Worm (Caenorhabditis elegans) whole organism, late embryonic: ENCODE data around the gene H21P03.10.
A peak's percentile ranks its signal among the peaks of the same experiment; 100 is the strongest.

ENCODE experiments used
- C38D4.7 ChIP-seq: fragments of 200-800 bp; sonication (Bioruptor generic); optimal IDR thresholded peaks from 2 replicates; lab custom pipeline; 2018; ENCODE audit warnings: mild to moderate bottlenecking, missing genetic modification characterization, moderate library complexity, missing compliant biosample characterization
- F13H6.1 ChIP-seq: sonication (generic microtip); optimal IDR thresholded peaks from 2 replicates; lab custom pipeline; 2016; ENCODE audit warnings: missing genetic modification characterization, missing compliant biosample characterization
- K02D7.2 ChIP-seq: sonication (generic microtip); optimal IDR thresholded peaks from 2 replicates; lab custom pipeline; 2017; ENCODE audit warnings: mild to moderate bottlenecking, missing genetic modification characterization, missing compliant biosample characterization
- Y22D7AL.16 ChIP-seq: sonication (generic microtip); optimal IDR thresholded peaks from 2 replicates; lab custom pipeline; 2016; ENCODE audit warnings: missing genetic modification characterization, missing compliant biosample characterization
- ahr-1 ChIP-seq: sonication (generic microtip); optimal IDR thresholded peaks from 2 replicates; lab custom pipeline; 2016; ENCODE audit warnings: missing genetic modification characterization, missing compliant biosample characterization
- ama-1 ChIP-seq: fragments of 150-350 bp; optimal IDR thresholded peaks from 2 replicates; lab custom pipeline; 2014
- ceh-14 ChIP-seq: sonication (generic microtip); optimal IDR thresholded peaks from 2 replicates; lab custom pipeline; 2016; ENCODE audit warnings: missing genotype, missing genetic modification characterization, missing compliant biosample characterization
- ceh-19 ChIP-seq: fragments of 200-800 bp; sonication (Bioruptor generic); optimal IDR thresholded peaks from 2 replicates; lab custom pipeline; 2018; ENCODE audit warnings: mild to moderate bottlenecking, missing genetic modification characterization, missing compliant biosample characterization
- ceh-2 ChIP-seq: sonication (generic microtip); optimal IDR thresholded peaks from 2 replicates; lab custom pipeline; 2016; ENCODE audit warnings: missing genotype, missing genetic modification characterization, missing compliant biosample characterization
- ceh-22 ChIP-seq: sonication (generic microtip); optimal IDR thresholded peaks from 2 replicates; lab custom pipeline; 2017; ENCODE audit warnings: missing biosample characterization, missing genetic modification characterization
- ceh-24 ChIP-seq: sonication (generic microtip); optimal IDR thresholded peaks from 2 replicates; lab custom pipeline; 2016; ENCODE audit warnings: mild to moderate bottlenecking, missing genetic modification characterization, missing compliant biosample characterization
- ceh-30 ChIP-seq: fragments of 150-350 bp; optimal IDR thresholded peaks from 2 replicates; lab custom pipeline; 2014; ENCODE audit warnings: missing biosample characterization, missing genetic modification characterization
- ceh-6 ChIP-seq: fragments of 200-800 bp; sonication (Bioruptor generic); optimal IDR thresholded peaks from 2 replicates; lab custom pipeline; 2018; ENCODE audit warnings: mild to moderate bottlenecking, missing genetic modification characterization, missing compliant biosample characterization
- ceh-9 ChIP-seq: sonication (generic microtip); optimal IDR thresholded peaks from 2 replicates; lab custom pipeline; 2016; ENCODE audit warnings: mild to moderate bottlenecking, missing genetic modification characterization, inconsistent platforms, missing compliant biosample characterization
- dve-1 ChIP-seq: sonication (generic microtip); optimal IDR thresholded peaks from 2 replicates; lab custom pipeline; 2017; ENCODE audit warnings: antibody characterized with exemption, mild to moderate bottlenecking, missing genetic modification characterization, missing compliant biosample characterization
- elt-2 ChIP-seq: sonication (generic microtip); optimal IDR thresholded peaks from 2 replicates; lab custom pipeline; 2016; ENCODE audit warnings: missing genetic modification reagents, missing genetic modification characterization, missing compliant biosample characterization
- elt-4 ChIP-seq: sonication (generic microtip); optimal IDR thresholded peaks from 2 replicates; lab custom pipeline; 2016; ENCODE audit warnings: missing genetic modification characterization, missing compliant biosample characterization
- ets-4 ChIP-seq: sonication (generic microtip); optimal IDR thresholded peaks from 2 replicates; lab custom pipeline; 2016; ENCODE audit warnings: missing genetic modification characterization, missing compliant biosample characterization
- eyg-1 ChIP-seq: sonication (generic microtip); optimal IDR thresholded peaks from 2 replicates; lab custom pipeline; 2016; ENCODE audit warnings: missing genotype, missing genetic modification characterization, missing compliant biosample characterization
- fkh-6 ChIP-seq: sonication (generic microtip); optimal IDR thresholded peaks from 2 replicates; lab custom pipeline; 2016; ENCODE audit warnings: missing genetic modification characterization, missing compliant biosample characterization
- gmeb-2 ChIP-seq: sonication (generic microtip); optimal IDR thresholded peaks from 2 replicates; lab custom pipeline; 2016; ENCODE audit warnings: missing genetic modification characterization, inconsistent platforms, missing compliant biosample characterization
- hlh-13 ChIP-seq: fragments of 200-800 bp; sonication (Bioruptor generic); optimal IDR thresholded peaks from 2 replicates; lab custom pipeline; 2018; ENCODE audit warnings: mild to moderate bottlenecking, missing genetic modification characterization, missing compliant biosample characterization
- lin-11 ChIP-seq: fragments of 200-800 bp; sonication (Bioruptor generic); optimal IDR thresholded peaks from 2 replicates; lab custom pipeline; 2018; ENCODE audit warnings: mild to moderate bottlenecking, missing genetic modification characterization, missing compliant biosample characterization
- madf-2 ChIP-seq: sonication (generic microtip); optimal IDR thresholded peaks from 2 replicates; lab custom pipeline; 2017; ENCODE audit warnings: missing genetic modification characterization, missing compliant biosample characterization
- nfya-1 ChIP-seq: sonication (generic microtip); optimal IDR thresholded peaks from 2 replicates; lab custom pipeline; 2017; ENCODE audit warnings: missing genetic modification characterization, mild to moderate bottlenecking, missing compliant biosample characterization, antibody characterized with exemption, moderate library complexity
- nhr-11 ChIP-seq: fragments of 150-350 bp; optimal IDR thresholded peaks from 2 replicates; lab custom pipeline; 2014; ENCODE audit warnings: missing biosample characterization, missing genetic modification characterization
- nhr-232 ChIP-seq: sonication (generic microtip); optimal IDR thresholded peaks from 2 replicates; lab custom pipeline; 2016; ENCODE audit warnings: missing genetic modification characterization, missing compliant biosample characterization
- npax-4 ChIP-seq: sonication (generic microtip); optimal IDR thresholded peaks from 2 replicates; lab custom pipeline; 2016; ENCODE audit warnings: missing genetic modification characterization, missing compliant biosample characterization
- odd-2 ChIP-seq: sonication (generic microtip); optimal IDR thresholded peaks from 2 replicates; lab custom pipeline; 2017; ENCODE audit warnings: antibody characterized with exemption, mild to moderate bottlenecking, missing genetic modification characterization, missing compliant biosample characterization
- pag-3 ChIP-seq: sonication (generic microtip); optimal IDR thresholded peaks from 2 replicates; lab custom pipeline; 2016; ENCODE audit warnings: missing compliant biosample characterization, missing genetic modification characterization, borderline replicate concordance
- pha-2 ChIP-seq: sonication (generic microtip); optimal IDR thresholded peaks from 2 replicates; lab custom pipeline; 2017; ENCODE audit warnings: mild to moderate bottlenecking, missing genetic modification characterization, missing compliant biosample characterization
- ref-2 ChIP-seq: sonication (generic microtip); optimal IDR thresholded peaks from 2 replicates; lab custom pipeline; 2016; ENCODE audit warnings: missing genetic modification characterization, missing compliant biosample characterization
- rnt-1 ChIP-seq: sonication (generic microtip); optimal IDR thresholded peaks from 2 replicates; lab custom pipeline; 2016; ENCODE audit warnings: missing genetic modification characterization, missing compliant biosample characterization
- sdc-2 ChIP-seq: sonication (generic microtip); optimal IDR thresholded peaks from 2 replicates; lab custom pipeline; 2016; ENCODE audit warnings: missing genotype, missing genetic modification characterization, missing compliant biosample characterization
- sox-4 ChIP-seq: sonication (generic microtip); optimal IDR thresholded peaks from 2 replicates; lab custom pipeline; 2017; ENCODE audit warnings: mild to moderate bottlenecking, missing genetic modification characterization, inconsistent platforms, missing compliant biosample characterization
- tbx-2 ChIP-seq: sonication (generic microtip); optimal IDR thresholded peaks from 2 replicates; lab custom pipeline; 2016; ENCODE audit warnings: missing genetic modification characterization, missing compliant biosample characterization
- tbx-7 ChIP-seq: sonication (generic microtip); optimal IDR thresholded peaks from 2 replicates; lab custom pipeline; 2016; ENCODE audit warnings: missing genotype, missing genetic modification characterization, missing compliant biosample characterization
- ttx-3 ChIP-seq: sonication (generic microtip); optimal IDR thresholded peaks from 2 replicates; lab custom pipeline; 2016; ENCODE audit warnings: missing genetic modification reagents, missing genetic modification characterization, missing compliant biosample characterization
- unc-42 ChIP-seq: sonication (generic microtip); optimal IDR thresholded peaks from 2 replicates; lab custom pipeline; 2016; ENCODE audit warnings: missing genotype, missing genetic modification characterization, missing compliant biosample characterization
- unc-55 ChIP-seq: sonication (generic microtip); optimal IDR thresholded peaks from 2 replicates; lab custom pipeline; 2017; ENCODE audit warnings: missing biosample characterization, missing genetic modification reagents, missing genetic modification characterization
- unc-86 ChIP-seq: sonication (generic microtip); optimal IDR thresholded peaks from 2 replicates; lab custom pipeline; 2016; ENCODE audit warnings: missing genetic modification characterization, missing compliant biosample characterization
- zip-5 ChIP-seq: sonication (generic microtip); optimal IDR thresholded peaks from 2 replicates; lab custom pipeline; 2016; ENCODE audit warnings: missing genetic modification characterization, missing compliant biosample characterization
- ztf-16 ChIP-seq: sonication (generic microtip); optimal IDR thresholded peaks from 2 replicates; lab custom pipeline; 2017; ENCODE audit warnings: missing genetic modification characterization, missing compliant biosample characterization

H21P03.10 gene

ce11 chrIV:11503654-11504053 lies 3.1 kb downstream of the H21P03.10 start:
- TF ChIP-seq ref-2, result no peak
- no peak for TF ChIP-seq pha-2
- TF ChIP-seq unc-42, result no peak
- TF ChIP-seq tbx-7 (tag; lab: Kevin White, UChicago), result no peak
- no peak for TF ChIP-seq ceh-6 (GFP tag; lab: Kevin White, UChicago)
- TF ChIP-seq, all 69 proteins: peak for 0

- TF ChIP-seq rnt-1, result no peak
- TF ChIP-seq unc-55 (GFP tag; lab: Kevin White, UChicago), result no peak
- TF ChIP-seq sox-4 (tag; lab: Kevin White, UChicago), result no peak
- no peak for TF ChIP-seq pha-2
- TF ChIP-seq ceh-22 (tag; lab: Kevin White, UChicago), result no peak
- no peak for TF ChIP-seq ztf-16
- TF ChIP-seq tbx-2 (tag; lab: Kevin White, UChicago), result no peak
These were observed 3.9 kb downstream of the H21P03.10 start, which contains the start of gene twk-25 for ce11 chrIV:11504416-11504815. Gene twk-25 (plus strand): TSS chrIV:11504716.

- TF ChIP-seq unc-42 (peak; percentile 0), ceh-22 (tag; lab: Kevin White, UChicago) (no peak)
These were observed 10.1 kb downstream of the H21P03.10 start, which contains the start of gene M04B2.6 for ce11 chrIV:11510664-11511063. Gene M04B2.6 (minus strand): TSS chrIV:11510764.

ce11 chrIV:11520960-11521359 lies 20.4 kb downstream of the H21P03.10 start, which contains the start of the genes M04B2.4 and gfl-1:
Gene M04B2.4 (minus strand): TSS chrIV:11521031.
Gene gfl-1 (plus strand): TSS chrIV:11521290.
- TF ChIP-seq ceh-24 (tag; lab: Kevin White, UChicago) (no peak), npax-4 (tag; lab: Kevin White, UChicago) (no peak), elt-2 (peak; percentile 36), ceh-2 (tag; lab: Kevin White, UChicago) (no peak), eyg-1 (tag; lab: Kevin White, UChicago) (no peak), gmeb-2 (tag; lab: Kevin White, UChicago) (no peak), lin-11 (tag; lab: Kevin White, UChicago) (no peak), odd-2 (tag; lab: Kevin White, UChicago) (no peak), madf-2 (tag; lab: Kevin White, UChicago) (no peak), unc-55 (GFP tag; lab: Kevin White, UChicago) (no peak), ceh-22 (tag; lab: Kevin White, UChicago) (no peak), ama-1 (lab: Kevin White, UChicago) (no peak), nfya-1 (tag; lab: Kevin White, UChicago) (peak; percentile 7)
- TF ChIP-seq, all 69 proteins: peak for 2

ce11 chrIV:11522225-11522952 lies 21.9 kb downstream of the H21P03.10 start:
- TF ChIP-seq C38D4.7 (GFP tag; lab: Kevin White, UChicago) (no peak), ets-4 (tag; lab: Kevin White, UChicago) (no peak), ama-1 (lab: Kevin White, UChicago) (no peak), tbx-7 (tag; lab: Kevin White, UChicago) (no peak), dve-1 (tag; lab: Kevin White, UChicago) (peak; percentile 21), ref-2 (peak; percentile 6), unc-86 (tag; lab: Kevin White, UChicago) (no peak), ceh-9 (tag; lab: Kevin White, UChicago) (no peak), elt-2 (no peak), zip-5 (tag; lab: Kevin White, UChicago) (no peak), fkh-6 (tag; lab: Kevin White, UChicago) (no peak), ceh-30 (tag; lab: Kevin White, UChicago) (no peak), nhr-232 (tag; lab: Kevin White, UChicago) (no peak), K02D7.2 (tag; lab: Kevin White, UChicago) (no peak), sdc-2 (tag; lab: Kevin White, UChicago) (no peak), elt-4 (tag; lab: Kevin White, UChicago) (no peak), nhr-11 (tag; lab: Kevin White, UChicago) (no peak), eyg-1 (tag; lab: Kevin White, UChicago) (no peak), sox-4 (tag; lab: Kevin White, UChicago) (no peak), unc-55 (GFP tag; lab: Kevin White, UChicago) (peak; percentile 24), ceh-14 (tag; lab: Kevin White, UChicago) (no peak), ahr-1 (tag; lab: Kevin White, UChicago) (no peak), hlh-13 (GFP tag; lab: Kevin White, UChicago) (no peak), odd-2 (tag; lab: Kevin White, UChicago) (no peak), ttx-3 (tag; lab: Kevin White, UChicago) (no peak), F13H6.1 (no peak), ceh-19 (GFP tag; lab: Kevin White, UChicago) (no peak), pag-3 (tag; lab: Kevin White, UChicago) (no peak), nfya-1 (tag; lab: Kevin White, UChicago) (peak; percentile 49), Y22D7AL.16 (tag; lab: Kevin White, UChicago) (no peak)
